Worm (Caenorhabditis elegans): ENCODE measurements around the gene fbxc-27.

The fbxc-27 gene

ce11 chrII:950374-950773 lies 40.8 kb downstream of the fbxc-27 start (continued):
- TF ChIP-seq nhr-47 (tag; optimal IDR thresholded peaks at IDR 0.05) (no peak), Y116A8C.19 (tag; optimal IDR thresholded peaks at IDR 0.05; ENCODE audit: borderline replicate concordance) (no peak), nhr-84 (tag; optimal IDR thresholded peaks at IDR 0.05) (no peak), alr-1 (tag; optimal IDR thresholded peaks at IDR 0.05; ENCODE audit: borderline replicate concordance) (no peak), zip-4 (GFP tag; optimal IDR thresholded peaks at IDR 0.05) (peak; percentile 48), fkh-8 (tag; optimal IDR thresholded peaks at IDR 0.05) (peak; percentile 52)

- TF ChIP-seq fkh-8 (tag; optimal IDR thresholded peaks at IDR 0.05), result peak; percentile 9
- TF ChIP-seq ces-1 (GFP tag; optimal IDR thresholded peaks at IDR 0.05), result no peak
- peak; percentile 31 for TF ChIP-seq lin-14 (GFP tag; optimal IDR thresholded peaks at IDR 0.05)
- TF ChIP-seq nhr-28 (tag; optimal IDR thresholded peaks at IDR 0.05), result no peak
- peak in 1 of 3 experiments; percentile 5 for TF ChIP-seq ceh-82 (tag; optimal IDR thresholded peaks at IDR 0.05)
- no peak for TF ChIP-seq efl-1 (optimal IDR thresholded peaks at IDR 0.05)
- peak in 1 of 2 experiments; percentile 59 for TF ChIP-seq efl-1 (GFP tag; optimal IDR thresholded peaks at IDR 0.05 in 1 of 2)
- no peak for TF ChIP-seq unc-30 (tag; optimal IDR thresholded peaks at IDR 0.05)
Measured at ce11 chrII:953052-953451, 43.5 kb downstream of the fbxc-27 start.

- TF ChIP-seq elt-2 (tag; optimal IDR thresholded peaks at IDR 0.05), result peak; percentile 15
Measured at ce11 chrII:954626-955025, 45.1 kb downstream of the fbxc-27 start, which contains the start of gene fbxc-7. fbxc-7 (plus strand) TSS chrII:954926.

- TF ChIP-seq ztf-11 (tag; optimal IDR thresholded peaks at IDR 0.05), result no peak
- TF ChIP-seq egl-27 (tag; optimal IDR thresholded peaks at IDR 0.05), result no peak
- no peak for TF ChIP-seq elt-3 (tag; optimal IDR thresholded peaks at IDR 0.05)
- TF ChIP-seq mab-9 (GFP tag; IDR thresholded peaks at IDR 0.05), result no peak
- TF ChIP-seq lsy-2 (tag; optimal IDR thresholded peaks at IDR 0.05), result no peak
- no peak for TF ChIP-seq unc-98 (GFP tag; IDR thresholded peaks at IDR 0.05)
- no peak for TF ChIP-seq C04F5.9 (tag; optimal IDR thresholded peaks at IDR 0.05)
- TF ChIP-seq zip-4 (GFP tag; optimal IDR thresholded peaks at IDR 0.05), result no peak
- no peak for TF ChIP-seq grh-1 (GFP tag; IDR thresholded peaks at IDR 0.05)
- TF ChIP-seq sup-37 (GFP tag; optimal IDR thresholded peaks at IDR 0.05), result no peak
- TF ChIP-seq swsn-7 (tag; optimal IDR thresholded peaks at IDR 0.05), result no peak
- no peak for TF ChIP-seq mdl-1 (tag; optimal IDR thresholded peaks at IDR 0.05)
- TF ChIP-seq ets-5 (GFP tag; IDR thresholded peaks at IDR 0.05), result no peak
- no peak for TF ChIP-seq ceh-88 (GFP tag; IDR thresholded peaks at IDR 0.05)
- TF ChIP-seq nhr-77 (tag; optimal IDR thresholded peaks at IDR 0.05), result no peak
- TF ChIP-seq zag-1 (tag; optimal IDR thresholded peaks at IDR 0.05), result no peak
- TF ChIP-seq efl-1 (optimal IDR thresholded peaks at IDR 0.05), result no peak
- TF ChIP-seq efl-1 (GFP tag; optimal IDR thresholded peaks at IDR 0.05 in 1 of 2), result no peak
- TF ChIP-seq nhr-20 (tag; optimal IDR thresholded peaks at IDR 0.05), result no peak
- TF ChIP-seq dpl-1 (GFP tag; optimal IDR thresholded peaks at IDR 0.05), result no peak
Measured at ce11 chrII:958618-959017, 49.0 kb downstream of the fbxc-27 start, which contains the start of gene sdz-4. sdz-4 (plus strand) TSS chrII:958918.

ce11 chrII:960218-960617 lies 50.6 kb downstream of the fbxc-27 start, which contains the start of the genes C32B5.18 and C32B5.7:
C32B5.18 (plus strand) TSS chrII:960518.
C32B5.7 (plus strand) TSS chrII:960528.
- TF ChIP-seq lin-35 (GFP tag; optimal IDR thresholded peaks at IDR 0.05) (no peak), efl-1 (optimal IDR thresholded peaks at IDR 0.05) (no peak), efl-1 (GFP tag; optimal IDR thresholded peaks at IDR 0.05 in 1 of 2) (no peak), lin-13 (GFP tag; optimal IDR thresholded peaks at IDR 0.05) (no peak), zip-4 (GFP tag; optimal IDR thresholded peaks at IDR 0.05) (no peak), fkh-4 (tag; optimal IDR thresholded peaks at IDR 0.05; ENCODE audit: borderline replicate concordance) (no peak), ceh-90 (tag; optimal IDR thresholded peaks at IDR 0.05) (no peak), elt-2 (tag; optimal IDR thresholded peaks at IDR 0.05) (no peak), mep-1 (tag; optimal IDR thresholded peaks at IDR 0.05) (no peak), hlh-17 (GFP tag; optimal IDR thresholded peaks at IDR 0.05; ENCODE audit: borderline replicate concordance) (no peak), jun-1 (tag; optimal IDR thresholded peaks at IDR 0.05) (no peak), nhr-11 (tag; optimal IDR thresholded peaks at IDR 0.05) (no peak), grh-1 (GFP tag; IDR thresholded peaks at IDR 0.05) (no peak), Y116A8C.19 (tag; optimal IDR thresholded peaks at IDR 0.05; ENCODE audit: borderline replicate concordance) (no peak), skn-1 (tag; optimal IDR thresholded peaks at IDR 0.05) (no peak), nhr-77 (tag; optimal IDR thresholded peaks at IDR 0.05) (no peak)

Measured in whole organism, L1 larva.